Worm (Caenorhabditis elegans): ENCODE data around the gene pgp-6.

ce11 chrX:10896498-10896897 is 19.3 kb upstream of the pgp-6 start, which contains the start of gene haly-1:
- TF ChIP-seq skn-1 (tag; optimal IDR thresholded peaks at IDR 0.05) (no peak), pqm-1 (tag; optimal IDR thresholded peaks at IDR 0.05) (no peak), lir-3 (tag; optimal IDR thresholded peaks at IDR 0.05) (no peak), ceh-28 (tag; optimal IDR thresholded peaks at IDR 0.05) (no peak), lin-39 (tag; optimal IDR thresholded peaks at IDR 0.05) (no peak), zag-1 (tag; optimal IDR thresholded peaks at IDR 0.05) (no peak), ZK546.5 (tag; optimal IDR thresholded peaks at IDR 0.05) (no peak), nhr-28 (tag; optimal IDR thresholded peaks at IDR 0.05) (no peak), F44E2.7 (GFP tag; IDR thresholded peaks at IDR 0.05) (no peak), nhr-76 (tag; optimal IDR thresholded peaks at IDR 0.05) (no peak), jun-1 (tag; optimal IDR thresholded peaks at IDR 0.05) (no peak), ceh-44 (GFP tag; IDR thresholded peaks at IDR 0.05) (no peak), zip-2 (tag; optimal IDR thresholded peaks at IDR 0.05) (no peak)
